Worm (Caenorhabditis elegans): ENCODE results near the gene lin-33.

The lin-33 gene

ce11 chrIV:5946602-5947444, 16.4 kb downstream of the lin-33 start, which contains the start of gene inx-7 (continued):
- TF ChIP-seq mdl-1 (tag; optimal IDR thresholded peaks at IDR 0.05), result no peak
- no peak for TF ChIP-seq fkh-8 (tag; optimal IDR thresholded peaks at IDR 0.05)
- no peak for TF ChIP-seq ces-1 (GFP tag; optimal IDR thresholded peaks at IDR 0.05)
- TF ChIP-seq tbx-2 (tag; optimal IDR thresholded peaks at IDR 0.05), result no peak
- TF ChIP-seq C16A3.4 (tag; optimal IDR thresholded peaks at IDR 0.05), result no peak
- no peak for TF ChIP-seq nhr-12 (tag; optimal IDR thresholded peaks at IDR 0.05)
- no peak for TF ChIP-seq unc-86 (tag; optimal IDR thresholded peaks at IDR 0.05)
- TF ChIP-seq dsc-1 (tag; optimal IDR thresholded peaks at IDR 0.05), result no peak
- TF ChIP-seq hpl-2 (GFP tag; optimal IDR thresholded peaks at IDR 0.05), result no peak
- no peak for TF ChIP-seq unc-62 (GFP tag; optimal IDR thresholded peaks at IDR 0.05)
- no peak for TF ChIP-seq elt-3 (tag; optimal IDR thresholded peaks at IDR 0.05)

- no peak for TF ChIP-seq nhr-12 (tag; optimal IDR thresholded peaks at IDR 0.05)
- TF ChIP-seq skn-1 (tag; optimal IDR thresholded peaks at IDR 0.05), result peak; percentile 75
- TF ChIP-seq efl-1 (optimal IDR thresholded peaks at IDR 0.05), result peak; percentile 61 to 72
- peak in 1 of 2 experiments; percentile 48 for TF ChIP-seq efl-1 (GFP tag; optimal IDR thresholded peaks at IDR 0.05 in 1 of 2)
- TF ChIP-seq elt-2 (tag; optimal IDR thresholded peaks at IDR 0.05), result no peak
- no peak for TF ChIP-seq sox-4 (tag; optimal IDR thresholded peaks at IDR 0.05)
- TF ChIP-seq mef-2 (tag; optimal IDR thresholded peaks at IDR 0.05), result no peak
- TF ChIP-seq pax-3 (tag; optimal IDR thresholded peaks at IDR 0.05), result no peak
- no peak for TF ChIP-seq zip-4 (GFP tag; optimal IDR thresholded peaks at IDR 0.05)
- peak; percentile 46 for TF ChIP-seq nhr-47 (tag; optimal IDR thresholded peaks at IDR 0.05)
- TF ChIP-seq ceh-8 (GFP tag; optimal IDR thresholded peaks at IDR 0.05), result no peak
- TF ChIP-seq nhr-90 (tag; optimal IDR thresholded peaks at IDR 0.05; ENCODE audit: poor library complexity), result peak; percentile 20
- no peak for TF ChIP-seq F16B12.6 (tag; optimal IDR thresholded peaks at IDR 0.05)
- TF ChIP-seq nhr-19 (GFP tag; conservative IDR thresholded peaks at IDR 0.05), result no peak; the same call in 1 of the 2 replicates
- no peak for TF ChIP-seq sup-37 (GFP tag; optimal IDR thresholded peaks at IDR 0.05)
- peak; percentile 21 for TF ChIP-seq irx-1 (tag; optimal IDR thresholded peaks at IDR 0.05)
- TF ChIP-seq pqm-1 (tag; optimal IDR thresholded peaks at IDR 0.05), result no peak
- TF ChIP-seq hpl-2 (GFP tag; optimal IDR thresholded peaks at IDR 0.05), result peak; percentile 15
- peak; percentile 52 for TF ChIP-seq lin-13 (GFP tag; optimal IDR thresholded peaks at IDR 0.05)
- peak; percentile 7 for TF ChIP-seq lin-15B (tag; optimal IDR thresholded peaks at IDR 0.05)
- peak; percentile 12 for TF ChIP-seq snpc-4 (tag; optimal IDR thresholded peaks at IDR 0.05)
- TF ChIP-seq nhr-84 (tag; optimal IDR thresholded peaks at IDR 0.05), result no peak
- TF ChIP-seq unc-30 (tag; optimal IDR thresholded peaks at IDR 0.05), result no peak
- no peak for TF ChIP-seq hlh-17 (GFP tag; optimal IDR thresholded peaks at IDR 0.05; ENCODE audit: borderline replicate concordance)
- TF ChIP-seq fkh-10 (GFP tag; optimal IDR thresholded peaks at IDR 0.05), result no peak
- TF ChIP-seq isw-1 (GFP tag; IDR thresholded peaks at IDR 0.05), result peak; percentile 35; the same call in 1 of the 2 replicates
- TF ChIP-seq ama-1 (optimal IDR thresholded peaks at IDR 0.05), result no peak
- peak in 2 of 3 experiments; percentile 10 to 74 for TF ChIP-seq ceh-82 (tag; optimal IDR thresholded peaks at IDR 0.05)
- TF ChIP-seq swsn-7 (tag; optimal IDR thresholded peaks at IDR 0.05), result peak; percentile 53
- no peak for TF ChIP-seq egl-13 (tag; optimal IDR thresholded peaks at IDR 0.05)
- no peak for TF ChIP-seq ztf-11 (tag; optimal IDR thresholded peaks at IDR 0.05)
- TF ChIP-seq C04F5.9 (tag; optimal IDR thresholded peaks at IDR 0.05), result no peak
- no peak for TF ChIP-seq fkh-4 (tag; optimal IDR thresholded peaks at IDR 0.05; ENCODE audit: borderline replicate concordance)
- no peak for TF ChIP-seq nhr-11 (tag; optimal IDR thresholded peaks at IDR 0.05)
- TF ChIP-seq nhr-20 (tag; optimal IDR thresholded peaks at IDR 0.05), result peak; percentile 45
- no peak for TF ChIP-seq egl-27 (tag; optimal IDR thresholded peaks at IDR 0.05)
- no peak for TF ChIP-seq unc-62 (GFP tag; optimal IDR thresholded peaks at IDR 0.05)
- TF ChIP-seq jun-1 (tag; optimal IDR thresholded peaks at IDR 0.05), result no peak
- TF ChIP-seq dpl-1 (GFP tag; optimal IDR thresholded peaks at IDR 0.05), result peak; percentile 40 to 62 (median 54)
- TF ChIP-seq lir-3 (tag; optimal IDR thresholded peaks at IDR 0.05; ENCODE audit: poor library complexity), result no peak
- TF ChIP-seq nhr-237 (tag; optimal IDR thresholded peaks at IDR 0.05), result no peak
These were observed 17.2 kb downstream of the lin-33 start, which contains the start of gene rps-25 for ce11 chrIV:5947555-5948151. rps-25 (minus strand) TSS chrIV:5947605.

Data from whole organism, L1 larva.